Worm (Caenorhabditis elegans) whole organism, L1 larva: ENCODE results near the gene F21A3.11.

ENCODE experiments used
- dsc-1 ChIP-seq: sonication (generic microtip); optimal IDR thresholded peaks from 2 replicates; lab custom pipeline; 2016; ENCODE audit warnings: mild to moderate bottlenecking, missing genetic modification characterization, missing compliant biosample characterization
- lin-13 ChIP-seq: fragments of 150-350 bp; optimal IDR thresholded peaks from 2 replicates; lab custom pipeline; 2014; ENCODE audit warnings: missing biosample characterization, missing genetic modification reagents, missing genetic modification characterization
- mep-1 ChIP-seq: fragments of 150-350 bp; optimal IDR thresholded peaks from 2 replicates; lab custom pipeline; 2014; ENCODE audit warnings: missing biosample characterization, missing genetic modification characterization
- nhr-237 ChIP-seq: fragments of 150-350 bp; optimal IDR thresholded peaks from 2 replicates; lab custom pipeline; 2014; ENCODE audit warnings: missing biosample characterization, missing genetic modification characterization
- nhr-77 ChIP-seq: fragments of 150-350 bp; optimal IDR thresholded peaks from 2 replicates; lab custom pipeline; 2014; ENCODE audit warnings: missing biosample characterization, missing genetic modification characterization
- sup-37 ChIP-seq: fragments of 200-800 bp; sonication (Bioruptor generic); optimal IDR thresholded peaks from 2 replicates; lab custom pipeline; 2018; ENCODE audit warnings: mild to moderate bottlenecking, missing genetic modification characterization, missing compliant biosample characterization
- tbx-2 ChIP-seq: sonication (generic microtip); optimal IDR thresholded peaks from 2 replicates; lab custom pipeline; 2016; ENCODE audit warnings: missing genetic modification characterization, missing compliant biosample characterization
- unc-62 ChIP-seq: fragments of 150-350 bp; optimal IDR thresholded peaks from 2 replicates; lab custom pipeline; 2014; ENCODE audit warnings: missing biosample characterization, missing genetic modification reagents, missing genetic modification characterization
- zag-1 ChIP-seq: fragments of 150-350 bp; optimal IDR thresholded peaks from 2 replicates; lab custom pipeline; 2014; ENCODE audit warnings: missing biosample characterization, missing genetic modification characterization

- TF ChIP-seq lin-13 (GFP tag; lab: Kevin White, UChicago) (no peak), zag-1 (tag; lab: Kevin White, UChicago) (no peak), sup-37 (GFP tag; lab: Kevin White, UChicago) (no peak), mep-1 (tag; lab: Kevin White, UChicago) (no peak), nhr-77 (tag; lab: Kevin White, UChicago) (no peak), nhr-237 (no peak), unc-62 (GFP tag; lab: Kevin White, UChicago) (no peak), dsc-1 (tag; lab: Kevin White, UChicago) (no peak), tbx-2 (no peak)
These were observed 15.6 kb downstream of the F21A3.11 start, which contains the start of gene F21A3.3 for ce11 chrV:15517413-15517812.
